Worm (Caenorhabditis elegans) whole organism, early embryonic: ENCODE results near the gene srlf-2.

Source experiments
- B0310.2 ChIP-seq: sonication (generic microtip); optimal IDR thresholded peaks from 2 replicates; lab custom pipeline; 2016; ENCODE audit warnings: mild to moderate bottlenecking, missing genetic modification characterization, missing compliant biosample characterization
- F13C5.2 ChIP-seq: sonication (generic microtip); optimal IDR thresholded peaks from 2 replicates; lab custom pipeline; 2017; ENCODE audit warnings: mild to moderate bottlenecking, missing genetic modification characterization, inconsistent platforms, missing compliant biosample characterization
- ama-1 ChIP-seq: fragments of 150-350 bp; optimal IDR thresholded peaks from 2 replicates; lab custom pipeline; 2014
- flt-1 ChIP-seq: fragments of 200-800 bp; sonication (Bioruptor generic); IDR thresholded peaks from 2 replicates; pipeline ENCODE4 v1.3.6; 2022; ENCODE audit warnings: missing genetic modification characterization, missing compliant biosample characterization
- hmg-4 ChIP-seq: fragments of 200-800 bp; sonication (Bioruptor generic); optimal IDR thresholded peaks from 2 replicates; lab custom pipeline; 2018; ENCODE audit warnings: mild to moderate bottlenecking, missing genetic modification characterization, missing compliant biosample characterization
- hnd-1 ChIP-seq: sonication (generic microtip); optimal IDR thresholded peaks from 2 replicates; lab custom pipeline; 2016; ENCODE audit warnings: missing genetic modification characterization, missing compliant biosample characterization
- scrt-1 ChIP-seq: fragments of 200-800 bp; sonication (Bioruptor generic); IDR thresholded peaks from 2 replicates; pipeline ENCODE4 v1.3.6; 2022; ENCODE audit warnings: missing genetic modification characterization, missing compliant biosample characterization
- tbx-37 ChIP-seq: fragments of 200-800 bp; sonication (Bioruptor generic); conservative IDR thresholded peaks from 2 replicates; pipeline ENCODE4 v1.3.6; 2022; ENCODE audit warnings: missing genetic modification reagents, missing genetic modification characterization, missing compliant biosample characterization

DNA sequence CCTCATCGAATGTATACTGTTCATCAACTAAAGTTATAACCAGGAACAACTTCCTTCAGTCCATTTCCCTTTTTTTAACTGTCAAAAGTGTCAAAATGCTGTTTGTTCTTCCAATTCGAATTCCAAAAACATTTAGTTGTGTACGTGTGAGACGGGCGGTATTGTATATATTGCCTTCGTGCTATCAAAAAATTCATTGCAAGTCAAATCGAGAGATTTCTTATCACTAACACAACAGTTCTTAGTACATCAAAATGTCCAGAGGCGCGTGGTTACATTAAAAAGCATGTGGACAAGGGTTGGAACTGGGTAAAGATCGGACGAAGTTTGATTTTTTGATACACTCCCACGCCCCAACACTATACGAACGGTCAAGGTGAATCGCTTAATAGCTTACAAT is 38.3 kb downstream of the srlf-2 start:
- TF ChIP-seq hnd-1 = no peak
- TF ChIP-seq ama-1 (lab: Kevin White, UChicago) = no peak
- no peak for TF ChIP-seq flt-1 (GFP tag; lab: Robert Waterston, UW)
- TF ChIP-seq tbx-37 (GFP tag; lab: Robert Waterston, UW) = no peak
- TF ChIP-seq hmg-4 (GFP tag; lab: Kevin White, UChicago) = no peak
- no peak for TF ChIP-seq scrt-1 (GFP tag; lab: Robert Waterston, UW)
- TF ChIP-seq B0310.2 (tag; lab: Kevin White, UChicago) = no peak
- no peak for TF ChIP-seq F13C5.2 (tag; lab: Kevin White, UChicago)
